Fruit fly (Drosophila melanogaster): ENCODE results near the gene Crz.

Gene Crz

dm6 chr3R:14361741-14362232 is 47.1 kb downstream of the Crz start, which contains the start of gene Dnaaf5:
Dnaaf5 (minus strand) TSS chr3R:14361786.
- TF ChIP-seq sv (GFP tag; optimal IDR thresholded peaks at IDR 0.05) (no peak), jim (GFP tag; optimal IDR thresholded peaks at IDR 0.05) (no peak), Dif (GFP tag; optimal IDR thresholded peaks at IDR 0.05; ENCODE audit: partially characterized antibody) (no peak), Sp1 (GFP tag; optimal IDR thresholded peaks at IDR 0.05) (peak; percentile 5), h (GFP tag; optimal IDR thresholded peaks at IDR 0.05) (peak; percentile 78), Hr78 (GFP tag; optimal IDR thresholded peaks at IDR 0.05) (no peak), CG32264 (GFP tag; optimal IDR thresholded peaks at IDR 0.05) (peak; percentile 11), psq (GFP tag; optimal IDR thresholded peaks at IDR 0.05) (peak; percentile 52), dsf (GFP tag; optimal IDR thresholded peaks at IDR 0.05; ENCODE audit: borderline replicate concordance) (no peak), fru (GFP tag; optimal IDR thresholded peaks at IDR 0.05) (peak; percentile 47), Rel (GFP tag; optimal IDR thresholded peaks at IDR 0.05) (peak; percentile 5), Rel (tag; optimal IDR thresholded peaks at IDR 0.05) (peak; percentile 76), HLH106 (tag; optimal IDR thresholded peaks at IDR 0.05) (peak; percentile 18), rgr (GFP tag; optimal IDR thresholded peaks at IDR 0.05) (peak; percentile 77), Jra (GFP tag; optimal IDR thresholded peaks at IDR 0.05) (peak; percentile 69), woc (GFP tag; optimal IDR thresholded peaks at IDR 0.05) (peak; percentile 28), sage (GFP tag; optimal IDR thresholded peaks at IDR 0.05) (no peak), GATAd (GFP tag; optimal IDR thresholded peaks at IDR 0.05) (no peak), Dfd (GFP tag; optimal IDR thresholded peaks at IDR 0.05) (no peak), Hr83 (GFP tag; optimal IDR thresholded peaks at IDR 0.05; ENCODE audit: poor library complexity, severe bottlenecking) (peak; percentile 41), OdsH (GFP tag; optimal IDR thresholded peaks at IDR 0.05) (peak; percentile 22), ey (GFP tag; optimal IDR thresholded peaks at IDR 0.05) (peak; percentile 34), Vsx2 (GFP tag; optimal IDR thresholded peaks at IDR 0.05; ENCODE audit: partially characterized antibody) (peak; percentile 84), Abd-B (GFP tag; optimal IDR thresholded peaks at IDR 0.05) (no peak), Myc (optimal IDR thresholded peaks at IDR 0.05) (no peak), foxo (GFP tag; optimal IDR thresholded peaks at IDR 0.05) (peak; percentile 44 to 61), tai (GFP tag; optimal IDR thresholded peaks at IDR 0.05) (no peak), N (GFP tag; optimal IDR thresholded peaks at IDR 0.05) (no peak), dl (GFP tag; optimal IDR thresholded peaks at IDR 0.05; ENCODE audit: insufficient read depth in 1 of 2, partially characterized antibody in 2 of 2) (no peak), pan (optimal IDR thresholded peaks at IDR 0.05) (no peak), br (GFP tag; optimal IDR thresholded peaks at IDR 0.05) (peak; percentile 57), lola (GFP tag; optimal IDR thresholded peaks at IDR 0.05) (no peak), CG9705 (GFP tag; optimal IDR thresholded peaks at IDR 0.05) (no peak), Hnf4 (GFP tag; optimal IDR thresholded peaks at IDR 0.05) (peak; percentile 31), Mio (GFP tag; optimal IDR thresholded peaks at IDR 0.05) (peak; percentile 24), brk (GFP tag; optimal IDR thresholded peaks at IDR 0.05) (no peak), usp (GFP tag; optimal IDR thresholded peaks at IDR 0.05) (no peak), dmrt93B (GFP tag; optimal IDR thresholded peaks at IDR 0.05) (no peak), CrebA (GFP tag; optimal IDR thresholded peaks at IDR 0.05; ENCODE audit: borderline replicate concordance) (peak; percentile 20)

dm6 chr3R:14363172-14363571 is 48.5 kb downstream of the Crz start:
- TF ChIP-seq Myc (optimal IDR thresholded peaks at IDR 0.05) (no peak), tai (GFP tag; optimal IDR thresholded peaks at IDR 0.05) (no peak), ey (GFP tag; optimal IDR thresholded peaks at IDR 0.05) (no peak), sv (GFP tag; optimal IDR thresholded peaks at IDR 0.05) (no peak), dl (GFP tag; optimal IDR thresholded peaks at IDR 0.05; ENCODE audit: insufficient read depth in 1 of 2, partially characterized antibody in 2 of 2) (peak in 1 of 2 experiments; percentile 58), usp (GFP tag; optimal IDR thresholded peaks at IDR 0.05) (no peak), Sp1 (GFP tag; optimal IDR thresholded peaks at IDR 0.05) (peak; percentile 4), Abd-B (GFP tag; optimal IDR thresholded peaks at IDR 0.05) (no peak), jim (GFP tag; optimal IDR thresholded peaks at IDR 0.05) (no peak), Dfd (GFP tag; optimal IDR thresholded peaks at IDR 0.05) (peak; percentile 72), dmrt93B (GFP tag; optimal IDR thresholded peaks at IDR 0.05) (no peak), Mio (GFP tag; optimal IDR thresholded peaks at IDR 0.05) (no peak), GATAd (GFP tag; optimal IDR thresholded peaks at IDR 0.05) (no peak), sage (GFP tag; optimal IDR thresholded peaks at IDR 0.05) (no peak), OdsH (GFP tag; optimal IDR thresholded peaks at IDR 0.05) (peak; percentile 1), Hr78 (GFP tag; optimal IDR thresholded peaks at IDR 0.05) (no peak), dsf (GFP tag; optimal IDR thresholded peaks at IDR 0.05; ENCODE audit: borderline replicate concordance) (no peak), CrebA (GFP tag; optimal IDR thresholded peaks at IDR 0.05; ENCODE audit: borderline replicate concordance) (no peak), CG9705 (GFP tag; optimal IDR thresholded peaks at IDR 0.05) (no peak), Hr83 (GFP tag; optimal IDR thresholded peaks at IDR 0.05; ENCODE audit: poor library complexity, severe bottlenecking) (peak; percentile 51), Rel (GFP tag; optimal IDR thresholded peaks at IDR 0.05) (peak; percentile 73), Rel (tag; optimal IDR thresholded peaks at IDR 0.05) (peak; percentile 10), h (GFP tag; optimal IDR thresholded peaks at IDR 0.05) (peak; percentile 87), brk (GFP tag; optimal IDR thresholded peaks at IDR 0.05) (no peak), psq (GFP tag; optimal IDR thresholded peaks at IDR 0.05) (peak; percentile 46), Jra (GFP tag; optimal IDR thresholded peaks at IDR 0.05) (no peak), Dif (GFP tag; optimal IDR thresholded peaks at IDR 0.05; ENCODE audit: partially characterized antibody) (peak; percentile 48), br (GFP tag; optimal IDR thresholded peaks at IDR 0.05) (peak; percentile 49), Vsx2 (GFP tag; optimal IDR thresholded peaks at IDR 0.05; ENCODE audit: partially characterized antibody) (peak; percentile 20), pan (optimal IDR thresholded peaks at IDR 0.05) (no peak)

All from whole organism, wandering third instar larva.